Worm (Caenorhabditis elegans) whole organism, young adult: ENCODE measurements around the gene C45G9.6.
"Not testable (repeated sequence)": the region's sequence is repeated elsewhere in the genome, so short reads cannot be mapped to it uniquely, and the experiment has no call there.

Source experiments
- B0336.3 ChIP-seq: fragments of 200-800 bp; sonication (Bioruptor generic); IDR thresholded peaks from 2 replicates; pipeline ENCODE4 v1.3.6; 2022; ENCODE audit warnings: missing genetic modification characterization, missing compliant biosample characterization
- C06A6.2 ChIP-seq: fragments of 200-800 bp; sonication (Bioruptor generic); conservative IDR thresholded peaks from 2 replicates; pipeline ENCODE4 v1.3.6; 2022; ENCODE audit warnings: missing genetic modification characterization, missing compliant biosample characterization
- C17E4.6 ChIP-seq: fragments of 200-800 bp; sonication (Bioruptor generic); IDR thresholded peaks from 2 replicates; pipeline ENCODE4 v1.3.6; 2022; ENCODE audit warnings: missing genetic modification reagents, missing genetic modification characterization, missing compliant biosample characterization
- F10E7.11 ChIP-seq: sonication (generic microtip); optimal IDR thresholded peaks from 2 replicates; lab custom pipeline; 2017; ENCODE audit warnings: mild to moderate bottlenecking, missing genetic modification characterization, moderate library complexity, missing compliant biosample characterization
- F22D6.2 ChIP-seq: sonication (generic microtip); optimal IDR thresholded peaks from 2 replicates; lab custom pipeline; 2016; ENCODE audit warnings: mild to moderate bottlenecking, missing genetic modification characterization, missing compliant biosample characterization
- F57C9.4 ChIP-seq: sonication (generic microtip); optimal IDR thresholded peaks from 2 replicates; lab custom pipeline; 2017; ENCODE audit warnings: mild to moderate bottlenecking, missing genetic modification characterization, missing compliant biosample characterization
- K12H6.12 ChIP-seq: fragments of 200-800 bp; sonication (Bioruptor generic); optimal IDR thresholded peaks from 2 replicates; lab custom pipeline; 2018; ENCODE audit warnings: mild to moderate bottlenecking, missing genetic modification characterization, missing compliant biosample characterization
- T07F8.4 ChIP-seq: sonication (generic microtip); optimal IDR thresholded peaks from 2 replicates; lab custom pipeline; 2016; ENCODE audit warnings: mild to moderate bottlenecking, missing genetic modification characterization, moderate library complexity, missing compliant biosample characterization
- Y53G8AR.9 ChIP-seq: fragments of 200-800 bp; sonication (Bioruptor generic); conservative IDR thresholded peaks from 2 replicates; pipeline ENCODE4 v1.3.6; 2022; ENCODE audit warnings: missing genetic modification reagents, missing genetic modification characterization, missing compliant biosample characterization
- Y79H2A.3 ChIP-seq: fragments of 200-800 bp; sonication (Bioruptor generic); conservative IDR thresholded peaks from 2 replicates; pipeline ENCODE4 v1.3.6; 2022; ENCODE audit warnings: missing genetic modification reagents, missing genetic modification characterization, missing compliant biosample characterization
- Y95B8A.8 ChIP-seq: fragments of 200-800 bp; sonication (Bioruptor generic); IDR thresholded peaks from 2 replicates; pipeline ENCODE4 v1.3.6; 2022; ENCODE audit warnings: missing genetic modification reagents, missing genetic modification characterization, missing compliant biosample characterization
- ZK185.1 ChIP-seq: sonication (generic microtip); optimal IDR thresholded peaks from 2 replicates; lab custom pipeline; 2016; ENCODE audit warnings: mild to moderate bottlenecking, missing genetic modification characterization, missing compliant biosample characterization; ENCODE audit not compliant: poor library complexity, severe bottlenecking
- aptf-3 ChIP-seq: fragments of 200-800 bp; sonication (Bioruptor generic); IDR thresholded peaks from 2 replicates; pipeline ENCODE4 v1.3.6; 2022; ENCODE audit warnings: missing genetic modification characterization, missing compliant biosample characterization
- atf-7 ChIP-seq: sonication (generic microtip); optimal IDR thresholded peaks from 2 replicates; lab custom pipeline; 2017; ENCODE audit warnings: mild to moderate bottlenecking, missing genetic modification characterization, missing compliant biosample characterization
- attf-3 ChIP-seq: fragments of 200-800 bp; sonication (Bioruptor generic); conservative IDR thresholded peaks from 2 replicates; pipeline ENCODE4 v1.3.6; 2022; ENCODE audit warnings: missing genetic modification reagents, missing genetic modification characterization, missing compliant biosample characterization
- cebp-1 ChIP-seq, 2 experiments: fragments of 200-800 bp in 1 of 2; sonication (Bioruptor generic) in 1 of 2; sonication (generic microtip) in 1 of 2; IDR thresholded peaks in 1 of 2; optimal IDR thresholded peaks in 1 of 2; 2 replicates each; pipeline versions ENCODE4 v1.3.6 to Lab custom; 2017 to 2022; ENCODE audit warnings: missing compliant biosample characterization in 2 of 2, missing genetic modification characterization in 2 of 2, mild to moderate bottlenecking in 1 of 2, missing genetic modification reagents in 1 of 2, moderate library complexity in 1 of 2
- ceh-100 ChIP-seq: fragments of 200-800 bp; sonication (Bioruptor generic); IDR thresholded peaks from 2 replicates; pipeline ENCODE4 v1.3.6; 2022; ENCODE audit warnings: missing genetic modification reagents, missing genetic modification characterization, missing compliant biosample characterization
- die-1 ChIP-seq: sonication (generic microtip); optimal IDR thresholded peaks from 2 replicates; lab custom pipeline; 2016; ENCODE audit warnings: missing genotype, mild to moderate bottlenecking, missing genetic modification characterization, missing compliant biosample characterization
- dox-1 ChIP-seq: fragments of 200-800 bp; sonication (Bioruptor generic); IDR thresholded peaks from 2 replicates; pipeline ENCODE4 v1.3.6; 2022; ENCODE audit warnings: missing genetic modification reagents, missing genetic modification characterization, missing compliant biosample characterization
- dpff-1 ChIP-seq: sonication (generic microtip); optimal IDR thresholded peaks from 2 replicates; lab custom pipeline; 2017; ENCODE audit warnings: mild to moderate bottlenecking, missing genetic modification characterization, missing compliant biosample characterization
- egl-44 ChIP-seq: fragments of 200-800 bp; sonication (Bioruptor generic); IDR thresholded peaks from 2 replicates; pipeline ENCODE4 v1.3.6; 2022; ENCODE audit warnings: missing genetic modification reagents, missing genetic modification characterization, missing compliant biosample characterization
- fkh-3 ChIP-seq: sonication (generic microtip); optimal IDR thresholded peaks from 2 replicates; lab custom pipeline; 2016; ENCODE audit warnings: mild to moderate bottlenecking, missing genetic modification characterization, missing compliant biosample characterization
- hmg-1.2 ChIP-seq: fragments of 200-800 bp; sonication (Bioruptor generic); IDR thresholded peaks from 2 replicates; pipeline ENCODE4 v1.3.6; 2022; ENCODE audit warnings: missing genetic modification reagents, missing genetic modification characterization, missing compliant biosample characterization
- hrde-1 ChIP-seq: sonication (generic microtip); optimal IDR thresholded peaks from 2 replicates; lab custom pipeline; 2016; ENCODE audit warnings: missing genetic modification characterization, mild to moderate bottlenecking, missing compliant biosample characterization, moderate library complexity, missing genotype, missing genetic modification reagents, borderline replicate concordance
- let-526 ChIP-seq: fragments of 200-800 bp; sonication (Bioruptor generic); IDR thresholded peaks from 2 replicates; pipeline ENCODE4 v1.3.6; 2022; ENCODE audit warnings: missing genetic modification reagents, missing genetic modification characterization, missing compliant biosample characterization
- lsl-1 ChIP-seq: fragments of 200-800 bp; sonication (Bioruptor generic); optimal IDR thresholded peaks from 2 replicates; lab custom pipeline; 2018; ENCODE audit warnings: mild to moderate bottlenecking, missing genetic modification characterization, moderate library complexity, missing compliant biosample characterization
- lsy-27 ChIP-seq: sonication (generic microtip); optimal IDR thresholded peaks from 2 replicates; lab custom pipeline; 2017; ENCODE audit warnings: missing genetic modification characterization, mild to moderate bottlenecking, missing compliant biosample characterization, antibody characterized with exemption, missing genotype, borderline replicate concordance; ENCODE audit not compliant: insufficient read depth
- madf-10 ChIP-seq: sonication (generic microtip); optimal IDR thresholded peaks from 2 replicates; lab custom pipeline; 2016; ENCODE audit warnings: mild to moderate bottlenecking, missing genetic modification characterization, missing compliant biosample characterization
- madf-3 ChIP-seq: fragments of 200-800 bp; sonication (Bioruptor generic); IDR thresholded peaks from 2 replicates; pipeline ENCODE4 v1.3.6; 2022; ENCODE audit warnings: missing genetic modification reagents, missing genetic modification characterization, missing compliant biosample characterization
- madf-6 ChIP-seq: fragments of 200-800 bp; sonication (Bioruptor generic); IDR thresholded peaks from 2 replicates; pipeline ENCODE4 v1.3.6; 2022; ENCODE audit warnings: missing genetic modification reagents, missing genetic modification characterization, missing compliant biosample characterization
- mes-4 ChIP-seq: sonication (generic microtip); optimal IDR thresholded peaks from 2 replicates; lab custom pipeline; 2016; ENCODE audit warnings: missing genotype, missing genetic modification characterization, missing compliant biosample characterization
- nfya-1 ChIP-seq: sonication (generic microtip); optimal IDR thresholded peaks from 2 replicates; lab custom pipeline; 2017; ENCODE audit warnings: antibody characterized with exemption, missing compliant biosample characterization, missing genetic modification characterization, borderline replicate concordance; ENCODE audit not compliant: insufficient read depth
- nfya-2 ChIP-seq: fragments of 200-800 bp; sonication (Bioruptor generic); IDR thresholded peaks from 2 replicates; pipeline ENCODE4 v1.3.6; 2022; ENCODE audit warnings: missing genetic modification reagents, missing genetic modification characterization, missing compliant biosample characterization
- nhr-179 ChIP-seq: sonication (generic microtip); optimal IDR thresholded peaks from 2 replicates; lab custom pipeline; 2016; ENCODE audit warnings: mild to moderate bottlenecking, missing genetic modification characterization, missing compliant biosample characterization
- nhr-80 ChIP-seq: sonication (generic microtip); optimal IDR thresholded peaks from 2 replicates; lab custom pipeline; 2016; ENCODE audit warnings: missing genetic modification characterization, missing compliant biosample characterization
- rec-8 ChIP-seq, 2 experiments: sonication (generic microtip); optimal IDR thresholded peaks; 2 replicates each; lab custom pipeline; 2016; ENCODE audit warnings: mild to moderate bottlenecking in 2 of 2, missing genetic modification characterization in 2 of 2, missing genetic modification reagents in 2 of 2, missing genotype in 2 of 2, missing biosample characterization in 1 of 2, missing compliant biosample characterization in 1 of 2, moderate library complexity in 1 of 2
- repo-1 ChIP-seq: sonication (generic microtip); optimal IDR thresholded peaks from 2 replicates; lab custom pipeline; 2017; ENCODE audit warnings: mild to moderate bottlenecking, missing genetic modification characterization, missing compliant biosample characterization
- sea-2 ChIP-seq: fragments of 200-800 bp; sonication (Bioruptor generic); IDR thresholded peaks from 2 replicates; pipeline ENCODE4 v1.3.6; 2022; ENCODE audit warnings: missing genetic modification characterization, missing compliant biosample characterization
- snpc-1.3 ChIP-seq: sonication (generic microtip); optimal IDR thresholded peaks from 2 replicates; lab custom pipeline; 2017; ENCODE audit warnings: missing genetic modification characterization, mild to moderate bottlenecking, missing compliant biosample characterization, antibody characterized with exemption, moderate library complexity, missing genotype, missing genetic modification reagents; ENCODE audit not compliant: insufficient read depth
- tbp1 ChIP-seq: fragments of 200-800 bp; sonication (Bioruptor generic); optimal IDR thresholded peaks from 2 replicates; lab custom pipeline; 2018; ENCODE audit warnings: mild to moderate bottlenecking, missing genetic modification characterization, missing compliant biosample characterization
- zim-3 ChIP-seq: sonication (generic microtip); optimal IDR thresholded peaks from 2 replicates; lab custom pipeline; 2017; ENCODE audit warnings: mild to moderate bottlenecking, missing genetic modification characterization, moderate library complexity, missing compliant biosample characterization
- ztf-22 ChIP-seq: fragments of 200-800 bp; sonication (Bioruptor generic); optimal IDR thresholded peaks from 2 replicates; lab custom pipeline; 2018; ENCODE audit warnings: mild to moderate bottlenecking, missing genetic modification characterization, moderate library complexity, missing compliant biosample characterization
- ztf-26 ChIP-seq: sonication (generic microtip); optimal IDR thresholded peaks from 2 replicates; lab custom pipeline; 2017; ENCODE audit warnings: missing genetic modification characterization, missing compliant biosample characterization
- ztf-3 ChIP-seq: fragments of 200-800 bp; sonication (Bioruptor generic); optimal IDR thresholded peaks from 2 replicates; lab custom pipeline; 2018; ENCODE audit warnings: mild to moderate bottlenecking, missing genetic modification characterization, missing compliant biosample characterization

Gene C45G9.6

ce11 chrIII:5031375-5031836, 4.9 kb upstream of the C45G9.6 start (continued):
- TF ChIP-seq nhr-179 (tag; lab: Kevin White, UChicago) (peak; percentile 70), aptf-3 (peak; percentile 79; the same call in 1 of the 2 replicates), tbp1 (peak; percentile 85), Y53G8AR.9 (peak; percentile 74), nhr-80 (tag; lab: Kevin White, UChicago) (peak; percentile 89), dpff-1 (tag; lab: Kevin White, UChicago) (peak; percentile 2), C06A6.2 (GFP tag; lab: Robert Waterston, UW) (peak; percentile 72; the same call in 1 of the 2 replicates), egl-44 (peak; percentile 69; the same call in 1 of the 2 replicates), zim-3 (tag; lab: Kevin White, UChicago) (peak; percentile 1), rec-8 (tag; optimal IDR thresholded peaks at IDR 0.05; lab: Kevin White, UChicago) (peak; percentile 5 to 22), atf-7 (tag; lab: Kevin White, UChicago) (peak; percentile 85), ceh-100 (GFP tag; lab: Robert Waterston, UW) (peak; percentile 71), cebp-1 (GFP tag; IDR thresholded peaks at IDR 0.05; lab: Robert Waterston, UW) (0 out of 2 replicates have a peak, but pooled peaks have one; percentile 45), repo-1 (tag; lab: Kevin White, UChicago) (peak; percentile 90), dox-1 (GFP tag; lab: Robert Waterston, UW) (peak; percentile 98), T07F8.4 (tag; lab: Kevin White, UChicago) (peak; percentile 69), let-526 (GFP tag; lab: Robert Waterston, UW) (peak; percentile 59; the same call in 1 of the 2 replicates), ztf-3 (GFP tag; lab: Kevin White, UChicago) (peak; percentile 53), K12H6.12 (peak; percentile 93), sea-2 (GFP tag; lab: Robert Waterston, UW) (peak; percentile 84), lsy-27 (tag; lab: Kevin White, UChicago) (peak; percentile 39), madf-10 (tag; lab: Kevin White, UChicago) (peak; percentile 71), ztf-26 (tag; lab: Kevin White, UChicago) (peak; percentile 78), attf-3 (GFP tag; lab: Robert Waterston, UW) (peak; percentile 57), F10E7.11 (tag; lab: Kevin White, UChicago) (peak; percentile 67), F22D6.2 (tag; lab: Kevin White, UChicago) (peak; percentile 50), hmg-1.2 (GFP tag; lab: Robert Waterston, UW) (peak; percentile 80), madf-3 (GFP tag; lab: Robert Waterston, UW) (peak; percentile 62; the same call in 1 of the 2 replicates), F57C9.4 (tag; lab: Kevin White, UChicago) (peak; percentile 21)
- TF ChIP-seq cebp-1 (tag; optimal IDR thresholded peaks at IDR 0.05; lab: Kevin White, UChicago): not testable (repeated sequence)

DNA sequence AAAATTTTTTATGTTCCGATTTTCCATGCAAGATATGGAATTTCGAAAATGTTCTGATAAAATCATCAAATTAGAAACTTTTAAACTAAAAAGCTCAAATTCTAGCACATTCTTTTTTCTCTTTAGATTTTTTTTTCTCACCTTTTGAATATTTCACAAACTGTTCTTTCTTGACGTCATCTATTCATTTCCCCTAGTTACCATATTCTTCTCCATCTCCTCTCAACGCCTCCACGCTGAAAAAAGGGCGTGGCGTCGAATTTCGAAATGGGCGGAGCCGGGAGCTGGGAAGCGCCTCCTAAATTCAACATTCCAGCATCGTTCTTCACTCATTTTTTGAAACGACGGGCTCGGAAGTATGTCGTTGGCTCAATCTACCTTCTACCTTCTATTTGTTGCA, 5.9 kb downstream of the C45G9.6 start, which contains the start of gene nlp-43:
Gene nlp-43, plus strand, starts transcription at position 301 of the 400 bp plus-strand sequence.
- TF ChIP-seq lsl-1 (no peak), nfya-2 (GFP tag; lab: Robert Waterston, UW) (no peak), ZK185.1 (tag; lab: Kevin White, UChicago) (no peak), nfya-1 (tag; lab: Kevin White, UChicago) (no peak), C17E4.6 (GFP tag; lab: Robert Waterston, UW) (no peak), nhr-80 (tag; lab: Kevin White, UChicago) (no peak), mes-4 (no peak), madf-6 (no peak), B0336.3 (GFP tag; lab: Robert Waterston, UW) (no peak), hrde-1 (tag; lab: Kevin White, UChicago) (no peak), fkh-3 (tag; lab: Kevin White, UChicago) (no peak), lsy-27 (tag; lab: Kevin White, UChicago) (no peak), Y79H2A.3 (GFP tag; lab: Robert Waterston, UW) (no peak), Y95B8A.8 (GFP tag; lab: Robert Waterston, UW) (no peak), tbp1 (no peak), snpc-1.3 (tag; lab: Kevin White, UChicago) (no peak), die-1 (tag; lab: Kevin White, UChicago) (no peak), let-526 (GFP tag; lab: Robert Waterston, UW) (no peak), ztf-22 (GFP tag; lab: Kevin White, UChicago) (no peak)
